Fruit fly (Drosophila melanogaster) whole organism, adult: ENCODE measurements around the gene CG6712.

Experiments used
- Crg-1 ChIP-seq: fragments of 200-800 bp; sonication (Bioruptor generic); optimal IDR thresholded peaks from 2 replicates; lab custom pipeline; 2016; ENCODE audit warnings: missing biosample characterization, missing genetic modification characterization
- kay ChIP-seq: fragments of 200-800 bp; sonication (Bioruptor generic); peaks from one replicate; lab custom pipeline; 2016; ENCODE audit warnings: missing biosample characterization, missing genetic modification characterization, borderline replicate concordance
- ovo ChIP-seq: fragments of 200-800 bp; sonication (Bioruptor generic); optimal IDR thresholded peaks from 2 replicates; lab custom pipeline; 2016; ENCODE audit warnings: missing biosample characterization, missing genetic modification characterization

DNA sequence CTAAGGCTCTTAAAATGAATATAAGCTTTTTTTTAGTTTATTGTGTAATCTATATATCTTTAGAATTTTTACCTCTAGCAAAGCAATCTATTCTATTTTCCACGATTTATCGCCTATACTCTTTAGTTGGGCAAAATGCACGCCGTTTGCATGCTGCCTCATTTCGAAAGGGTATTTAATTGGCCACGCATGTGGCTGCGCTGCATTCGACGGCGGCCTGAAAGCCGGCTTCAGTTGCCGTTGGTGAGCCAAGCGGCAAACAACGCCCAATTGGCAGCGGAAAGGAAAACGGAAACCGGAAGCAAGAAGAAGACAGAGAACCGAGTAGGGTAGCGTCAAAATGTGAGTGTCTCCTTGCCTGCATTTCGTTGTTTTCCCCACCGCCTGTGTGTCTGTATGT is 20.5 kb downstream of the CG6712 start, which contains the start of gene CG14947:
- TF ChIP-seq ovo = no peak
- TF ChIP-seq Crg-1 (GFP tag; lab: Kevin White, UChicago) = no peak
- TF ChIP-seq kay = no peak
